Worm (Caenorhabditis elegans): ENCODE data around the gene C26B2.7.
A peak's percentile ranks its signal among the peaks of the same experiment; 100 is the strongest.
"Not testable (repeated sequence)": the region's sequence is repeated elsewhere in the genome, so short reads cannot be mapped to it uniquely, and the experiment has no call there.

DNA sequence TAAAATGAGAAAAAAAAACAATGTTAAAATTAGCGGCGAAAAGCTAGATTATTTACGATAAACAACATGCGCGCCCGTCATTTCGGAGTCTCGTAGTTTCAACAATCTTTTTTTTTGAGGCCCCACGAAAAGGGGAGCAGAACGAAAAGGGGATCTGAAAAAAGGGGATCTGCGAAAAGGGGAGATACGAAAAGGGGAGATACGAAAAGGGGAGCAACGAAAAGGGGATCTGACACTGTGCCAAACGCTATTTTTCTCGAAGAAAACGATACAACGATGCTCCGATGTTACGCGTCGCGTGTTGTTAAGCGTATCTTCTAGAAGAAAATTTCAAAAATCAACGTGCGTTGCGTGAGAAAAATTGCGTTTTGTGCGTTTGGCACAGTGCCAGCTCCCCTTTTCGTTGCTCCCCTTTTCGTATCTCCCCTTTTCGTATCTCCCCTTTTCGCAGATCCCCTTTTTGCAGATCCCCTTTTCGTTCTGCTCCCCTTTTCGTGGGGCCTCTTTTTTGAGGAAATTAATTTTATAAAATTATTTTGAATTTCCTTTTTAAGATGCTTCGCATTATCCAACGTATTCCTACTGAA is at the start of gene C26B2.7:
- not testable (repeated sequence) for TF ChIP-seq hmbx-1 (tag; optimal IDR thresholded peaks at IDR 0.05); ama-1 (optimal IDR thresholded peaks at IDR 0.05)
- TF ChIP-seq ets-7 (tag; optimal IDR thresholded peaks at IDR 0.05) = peak; percentile 66

All from whole organism, early embryonic.